Worm (Caenorhabditis elegans): Measurements from ENCODE around the gene srn-1.
A peak's percentile ranks its signal among the peaks of the same experiment; 100 is the strongest.

The srn-1 gene

ce11 chrV:6302465-6302864 lies 16.2 kb upstream of the srn-1 start:
- TF ChIP-seq elt-1 (tag; optimal IDR thresholded peaks at IDR 0.05) (peak; percentile 33), blmp-1 (tag; optimal IDR thresholded peaks at IDR 0.05; ENCODE audit: insufficient read depth) (peak; percentile 65), nhr-25 (tag; optimal IDR thresholded peaks at IDR 0.05) (no peak), alr-1 (tag; optimal IDR thresholded peaks at IDR 0.05) (no peak), elt-3 (tag; optimal IDR thresholded peaks at IDR 0.05) (no peak), lsy-2 (tag; optimal IDR thresholded peaks at IDR 0.05) (no peak), sma-3 (GFP tag; optimal IDR thresholded peaks at IDR 0.05) (no peak), nhr-129 (tag; optimal IDR thresholded peaks at IDR 0.05) (no peak), egl-27 (tag; optimal IDR thresholded peaks at IDR 0.05) (no peak), C34F6.9 (tag; optimal IDR thresholded peaks at IDR 0.05) (no peak)

- TF ChIP-seq lin-13 (GFP tag; optimal IDR thresholded peaks at IDR 0.05) (no peak), peb-1 (tag; optimal IDR thresholded peaks at IDR 0.05) (no peak), ztf-11 (tag; optimal IDR thresholded peaks at IDR 0.05) (no peak), F13H6.1 (tag; optimal IDR thresholded peaks at IDR 0.05) (no peak), ceh-82 (tag; optimal IDR thresholded peaks at IDR 0.05) (no peak), zag-1 (tag; optimal IDR thresholded peaks at IDR 0.05) (no peak), dmd-4 (tag; optimal IDR thresholded peaks at IDR 0.05) (no peak), aly-2 (tag; optimal IDR thresholded peaks at IDR 0.05) (no peak)
Measured at ce11 chrV:6301046-6301445, 14.8 kb upstream of the srn-1 start.

- TF ChIP-seq nhr-23 (tag; optimal IDR thresholded peaks at IDR 0.05) (no peak), ama-1 (optimal IDR thresholded peaks at IDR 0.05) (no peak), elt-3 (tag; optimal IDR thresholded peaks at IDR 0.05) (no peak), alr-1 (tag; optimal IDR thresholded peaks at IDR 0.05) (no peak), unc-62 (GFP tag; optimal IDR thresholded peaks at IDR 0.05) (no peak), lin-39 (tag; optimal IDR thresholded peaks at IDR 0.05) (no peak), crh-2 (tag; optimal IDR thresholded peaks at IDR 0.05) (peak; percentile 46), sma-9 (GFP tag; optimal IDR thresholded peaks at IDR 0.05) (no peak), sma-9 (tag; optimal IDR thresholded peaks at IDR 0.05) (no peak), gmeb-1 (tag; optimal IDR thresholded peaks at IDR 0.05) (no peak), snpc-4 (tag; optimal IDR thresholded peaks at IDR 0.05) (no peak), sem-4 (tag; optimal IDR thresholded peaks at IDR 0.05) (no peak), nhr-77 (tag; optimal IDR thresholded peaks at IDR 0.05) (no peak), lin-11 (tag; optimal IDR thresholded peaks at IDR 0.05) (no peak), fos-1 (tag; optimal IDR thresholded peaks at IDR 0.05) (peak; percentile 41), zag-1 (tag; optimal IDR thresholded peaks at IDR 0.05) (no peak), blmp-1 (tag; optimal IDR thresholded peaks at IDR 0.05; ENCODE audit: insufficient read depth) (no peak)
Measured at ce11 chrV:6292401-6292800, 6.2 kb upstream of the srn-1 start, which contains the start of gene K12B6.9. Gene K12B6.9 (minus strand): TSS chrV:6292666.

ce11 chrV:6291301-6291700 lies 5.1 kb upstream of the srn-1 start:
- peak; percentile 15 for TF ChIP-seq sma-9 (GFP tag; optimal IDR thresholded peaks at IDR 0.05)
- no peak for TF ChIP-seq sma-9 (tag; optimal IDR thresholded peaks at IDR 0.05)
- TF ChIP-seq crh-2 (tag; optimal IDR thresholded peaks at IDR 0.05): peak; percentile 41
- no peak for TF ChIP-seq aly-2 (tag; optimal IDR thresholded peaks at IDR 0.05)
- no peak for TF ChIP-seq peb-1 (tag; optimal IDR thresholded peaks at IDR 0.05)
- TF ChIP-seq dmd-4 (tag; optimal IDR thresholded peaks at IDR 0.05): no peak
- TF ChIP-seq alr-1 (tag; optimal IDR thresholded peaks at IDR 0.05): no peak
- no peak for TF ChIP-seq sma-3 (GFP tag; optimal IDR thresholded peaks at IDR 0.05)
- no peak for TF ChIP-seq egl-27 (tag; optimal IDR thresholded peaks at IDR 0.05)

ce11 chrV:6288607-6289006 lies 2.4 kb upstream of the srn-1 start, which contains the start of gene K12B6.11:
Gene K12B6.11 (plus strand): TSS chrV:6288907.
- no peak for TF ChIP-seq nhr-6 (tag; optimal IDR thresholded peaks at IDR 0.05)
- no peak for TF ChIP-seq ztf-4 (tag; optimal IDR thresholded peaks at IDR 0.05)
- no peak for TF ChIP-seq mdl-1 (tag; optimal IDR thresholded peaks at IDR 0.05)
- no peak for TF ChIP-seq ceh-82 (tag; optimal IDR thresholded peaks at IDR 0.05)
- TF ChIP-seq sma-3 (GFP tag; optimal IDR thresholded peaks at IDR 0.05): no peak
- TF ChIP-seq ZK546.5 (tag; optimal IDR thresholded peaks at IDR 0.05): no peak
- no peak for TF ChIP-seq nhr-21 (tag; optimal IDR thresholded peaks at IDR 0.05)
- TF ChIP-seq nhr-23 (tag; optimal IDR thresholded peaks at IDR 0.05): no peak
- no peak for TF ChIP-seq nhr-237 (tag; optimal IDR thresholded peaks at IDR 0.05)
- TF ChIP-seq lin-13 (GFP tag; optimal IDR thresholded peaks at IDR 0.05): no peak
- TF ChIP-seq nhr-12 (tag; optimal IDR thresholded peaks at IDR 0.05): no peak

Measured in whole organism, L2 larva.